Fruit fly (Drosophila melanogaster): ENCODE results near the gene ebd1.
A peak's percentile ranks its signal among the peaks of the same experiment; 100 is the strongest.

ebd1 gene

DNA sequence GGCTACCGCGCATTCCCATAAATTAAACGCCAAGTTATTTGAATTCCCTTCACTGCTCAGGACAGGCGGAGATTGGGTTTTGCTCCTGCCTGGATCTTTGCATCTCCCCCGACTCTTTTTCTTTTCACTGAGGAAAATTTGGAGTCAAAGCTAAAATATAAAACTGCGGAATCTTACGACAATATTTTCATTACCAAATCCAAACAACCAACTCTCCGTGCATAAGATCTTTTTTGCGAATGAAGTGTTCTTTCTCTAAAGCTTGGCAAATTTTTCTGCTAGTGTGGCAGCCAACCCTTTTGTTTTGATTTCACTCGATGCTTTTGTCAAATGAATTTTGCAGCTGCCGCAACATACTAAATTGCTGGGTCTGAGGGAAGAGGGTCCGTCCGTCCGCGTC is 42.5 kb upstream of the ebd1 start:
- TF ChIP-seq EcR (GFP tag; optimal IDR thresholded peaks at IDR 0.05) (no peak), CG9948 (tag; optimal IDR thresholded peaks at IDR 0.05) (peak; percentile 30), CG14655 (GFP tag; optimal IDR thresholded peaks at IDR 0.05) (no peak), Pif1B (GFP tag; optimal IDR thresholded peaks at IDR 0.05) (peak; percentile 40), CG8159 (tag; optimal IDR thresholded peaks at IDR 0.05) (peak; percentile 47), CG4496 (GFP tag; IDR thresholded peaks at IDR 0.05) (no peak), CG15710 (tag; optimal IDR thresholded peaks at IDR 0.05) (peak; percentile 31), Pif1A (GFP tag; optimal IDR thresholded peaks at IDR 0.05) (peak; percentile 46), CG17806 (tag; optimal IDR thresholded peaks at IDR 0.05) (peak; percentile 64), Snoo (tag; optimal IDR thresholded peaks at IDR 0.05) (peak; percentile 72), CG34367 (tag; optimal IDR thresholded peaks at IDR 0.05) (peak; percentile 19), CG13204 (GFP tag; optimal IDR thresholded peaks at IDR 0.05) (no peak)

- TF ChIP-seq CG34367 (tag; optimal IDR thresholded peaks at IDR 0.05) (no peak), CG8159 (tag; optimal IDR thresholded peaks at IDR 0.05) (no peak), CG17806 (tag; optimal IDR thresholded peaks at IDR 0.05) (no peak), CG15710 (tag; optimal IDR thresholded peaks at IDR 0.05) (no peak), gl (tag; optimal IDR thresholded peaks at IDR 0.05) (no peak), Pif1A (GFP tag; optimal IDR thresholded peaks at IDR 0.05) (peak; percentile 18), rn (GFP tag; IDR thresholded peaks at IDR 0.05) (no peak), CG32121 (GFP tag; IDR thresholded peaks at IDR 0.05) (no peak), D1 (tag; optimal IDR thresholded peaks at IDR 0.05) (no peak), Snoo (tag; optimal IDR thresholded peaks at IDR 0.05) (peak; percentile 56), CG12605 (GFP tag; IDR thresholded peaks at IDR 0.05) (no peak), fd96Ca (GFP tag; IDR thresholded peaks at IDR 0.05) (no peak), CG10348 (GFP tag; IDR thresholded peaks at IDR 0.05) (no peak), Ets98B (GFP tag; IDR thresholded peaks at IDR 0.05) (no peak), CG8301 (tag; optimal IDR thresholded peaks at IDR 0.05) (no peak), Pif1B (GFP tag; optimal IDR thresholded peaks at IDR 0.05) (no peak)
Measured at dm6 chr3L:727190-727589, 41.8 kb upstream of the ebd1 start.

DNA sequence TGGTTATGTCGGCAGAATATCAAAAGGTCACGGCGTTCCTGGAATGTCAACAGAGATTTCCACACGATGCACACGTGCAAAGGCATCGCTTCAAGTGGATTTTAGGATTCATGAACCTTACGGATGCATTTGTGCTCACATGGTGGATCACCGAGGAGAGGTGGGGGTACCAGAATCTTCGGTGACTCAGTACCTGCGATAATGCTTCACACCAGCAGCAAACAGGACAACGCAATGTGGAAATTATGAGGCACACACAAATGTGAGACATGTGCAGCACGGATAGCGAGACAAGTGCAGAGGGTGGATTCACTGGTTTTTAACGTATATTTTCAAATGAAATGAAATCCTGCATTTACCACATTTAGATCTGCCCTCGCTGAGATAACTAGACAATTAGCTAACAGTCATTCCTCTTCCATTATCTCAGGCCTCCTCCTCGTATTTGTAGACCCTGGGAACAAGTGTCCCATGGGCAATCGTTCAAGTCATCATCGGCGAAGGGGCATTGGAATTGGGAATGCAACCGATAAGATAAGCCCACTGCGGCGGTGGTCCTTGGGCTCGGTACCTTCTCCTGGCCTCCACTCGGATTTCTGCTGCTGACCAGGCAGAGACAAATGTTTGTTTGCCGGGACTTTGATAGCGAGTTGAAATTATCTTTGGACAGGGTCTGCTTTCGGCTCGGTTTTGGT is 41.3 kb upstream of the ebd1 start:
- TF ChIP-seq Pif1B (GFP tag; optimal IDR thresholded peaks at IDR 0.05) (no peak), CG32121 (GFP tag; IDR thresholded peaks at IDR 0.05) (no peak), CG15710 (tag; optimal IDR thresholded peaks at IDR 0.05) (no peak), CG13204 (GFP tag; optimal IDR thresholded peaks at IDR 0.05) (no peak)

dm6 chr3L:725527-726191 is 40.3 kb upstream of the ebd1 start:
- TF ChIP-seq D1 (tag; optimal IDR thresholded peaks at IDR 0.05) = peak; percentile 12
- 0 out of 3 replicates have a peak, but pooled peaks have one; percentile 39 for TF ChIP-seq CG4496 (GFP tag; IDR thresholded peaks at IDR 0.05)
- peak; percentile 71 for TF ChIP-seq Pif1A (GFP tag; optimal IDR thresholded peaks at IDR 0.05)
- no peak for TF ChIP-seq rn (GFP tag; IDR thresholded peaks at IDR 0.05)
- TF ChIP-seq CG32121 (GFP tag; IDR thresholded peaks at IDR 0.05) = no peak
- TF ChIP-seq CG34367 (tag; optimal IDR thresholded peaks at IDR 0.05) = peak; percentile 49
- peak; percentile 71 for TF ChIP-seq CG15710 (tag; optimal IDR thresholded peaks at IDR 0.05)
- peak; percentile 47 for TF ChIP-seq CG14655 (GFP tag; optimal IDR thresholded peaks at IDR 0.05)
- TF ChIP-seq CG17806 (tag; optimal IDR thresholded peaks at IDR 0.05) = peak; percentile 75
- TF ChIP-seq CG9948 (tag; optimal IDR thresholded peaks at IDR 0.05) = peak; percentile 70
- peak; percentile 28 for TF ChIP-seq CG8301 (tag; optimal IDR thresholded peaks at IDR 0.05)
- TF ChIP-seq CG13204 (GFP tag; optimal IDR thresholded peaks at IDR 0.05) = no peak
- TF ChIP-seq Pif1B (GFP tag; optimal IDR thresholded peaks at IDR 0.05) = peak; percentile 66
- TF ChIP-seq CG8159 (tag; optimal IDR thresholded peaks at IDR 0.05) = peak; percentile 74
- TF ChIP-seq fd96Ca (GFP tag; IDR thresholded peaks at IDR 0.05) = peak; percentile 51; the same call in 1 of the 3 replicates
- peak; percentile 80 for TF ChIP-seq Snoo (tag; optimal IDR thresholded peaks at IDR 0.05)
- no peak for TF ChIP-seq Ets98B (GFP tag; IDR thresholded peaks at IDR 0.05)
- TF ChIP-seq gl (tag; optimal IDR thresholded peaks at IDR 0.05) = peak; percentile 30

- TF ChIP-seq CG8301 (tag; optimal IDR thresholded peaks at IDR 0.05) = peak; percentile 84
- peak; percentile 91 for TF ChIP-seq CG15710 (tag; optimal IDR thresholded peaks at IDR 0.05)
- peak; percentile 78 for TF ChIP-seq CG13204 (GFP tag; optimal IDR thresholded peaks at IDR 0.05)
- TF ChIP-seq CG10348 (GFP tag; IDR thresholded peaks at IDR 0.05) = peak; percentile 53; the same call in 1 of the 2 replicates
- TF ChIP-seq gl (tag; optimal IDR thresholded peaks at IDR 0.05) = peak; percentile 85
- TF ChIP-seq EcR (GFP tag; optimal IDR thresholded peaks at IDR 0.05) = peak; percentile 64
- TF ChIP-seq Snoo (tag; optimal IDR thresholded peaks at IDR 0.05) = peak; percentile 97
- TF ChIP-seq Ets98B (GFP tag; IDR thresholded peaks at IDR 0.05) = peak; percentile 86
- peak; percentile 93 for TF ChIP-seq CG12605 (GFP tag; IDR thresholded peaks at IDR 0.05)
- peak; percentile 91 for TF ChIP-seq CG34367 (tag; optimal IDR thresholded peaks at IDR 0.05)
- TF ChIP-seq fd96Ca (GFP tag; IDR thresholded peaks at IDR 0.05) = peak; percentile 95
- TF ChIP-seq Pif1B (GFP tag; optimal IDR thresholded peaks at IDR 0.05) = peak; percentile 94
- TF ChIP-seq CG14655 (GFP tag; optimal IDR thresholded peaks at IDR 0.05) = peak; percentile 89
- TF ChIP-seq CG8159 (tag; optimal IDR thresholded peaks at IDR 0.05) = peak; percentile 91
- TF ChIP-seq CG17806 (tag; optimal IDR thresholded peaks at IDR 0.05) = peak; percentile 92
- TF ChIP-seq Pif1A (GFP tag; optimal IDR thresholded peaks at IDR 0.05) = peak; percentile 94
- TF ChIP-seq D1 (tag; optimal IDR thresholded peaks at IDR 0.05) = peak; percentile 84
- peak; percentile 89 for TF ChIP-seq CG9948 (tag; optimal IDR thresholded peaks at IDR 0.05)
- TF ChIP-seq CG4496 (GFP tag; IDR thresholded peaks at IDR 0.05) = peak; percentile 97
- TF ChIP-seq CG32121 (GFP tag; IDR thresholded peaks at IDR 0.05) = peak; percentile 87
- peak; percentile 90 for TF ChIP-seq rn (GFP tag; IDR thresholded peaks at IDR 0.05)
Measured at dm6 chr3L:724518-725341, 39.4 kb upstream of the ebd1 start.

Data from whole organism, pupa.